Fruit fly (Drosophila melanogaster) whole organism, embryonic: ENCODE measurements around the gene svr.

Source experiments
- Bdp1 ChIP-seq: fragments of 200-800 bp; sonication (Bioruptor generic); optimal IDR thresholded peaks from 3 replicates; lab custom pipeline; 2016; ENCODE audit warnings: missing biosample characterization, missing genetic modification characterization
- CG10209 ChIP-seq: fragments of 200-800 bp; sonication (Bioruptor generic); optimal IDR thresholded peaks from 3 replicates; lab custom pipeline; 2017; ENCODE audit warnings: missing biosample characterization, mild to moderate bottlenecking, missing genetic modification characterization, missing genetic modification reagents
- CG12659 ChIP-seq: fragments of 200-800 bp; sonication (Bioruptor generic); optimal IDR thresholded peaks from 3 replicates; lab custom pipeline; 2017; ENCODE audit warnings: mild to moderate bottlenecking, missing biosample characterization, missing genetic modification reagents, missing genetic modification characterization
- CG13123 ChIP-seq: fragments of 200-800 bp; sonication (Bioruptor generic); optimal IDR thresholded peaks from 2 replicates; lab custom pipeline; 2016; ENCODE audit warnings: missing biosample characterization, missing genetic modification characterization
- CG17328 ChIP-seq: fragments of 200-800 bp; sonication (Bioruptor generic); IDR thresholded peaks from 2 replicates; pipeline ENCODE4 v1.3.6; 2022; ENCODE audit warnings: missing biosample characterization, missing genetic modification characterization
- CG1792 ChIP-seq: fragments of 200-800 bp; sonication (Bioruptor generic); optimal IDR thresholded peaks from 2 replicates; lab custom pipeline; 2016; ENCODE audit warnings: missing biosample characterization, missing genetic modification characterization
- CG18599 ChIP-seq: fragments of 200-800 bp; sonication (Bioruptor generic); optimal IDR thresholded peaks from 3 replicates; lab custom pipeline; 2017; ENCODE audit warnings: missing biosample characterization, missing genetic modification characterization, mild to moderate bottlenecking, moderate library complexity, missing genetic modification reagents
- CG18619 ChIP-seq: fragments of 200-800 bp; sonication (Bioruptor generic); optimal IDR thresholded peaks from 3 replicates; lab custom pipeline; 2017; ENCODE audit warnings: missing biosample characterization, mild to moderate bottlenecking, missing genetic modification characterization
- CG2678 ChIP-seq: fragments of 200-800 bp; sonication (Bioruptor generic); optimal IDR thresholded peaks from 3 replicates; lab custom pipeline; 2019; ENCODE audit warnings: missing biosample characterization, mild to moderate bottlenecking, missing genetic modification characterization, moderate library complexity
- CG2712 ChIP-seq: fragments of 200-800 bp; optimal IDR thresholded peaks from 3 replicates; lab custom pipeline; 2019; ENCODE audit warnings: missing biosample characterization, mild to moderate bottlenecking, missing genetic modification characterization, moderate library complexity
- CG30431 ChIP-seq: fragments of 200-800 bp; sonication (Bioruptor generic); optimal IDR thresholded peaks from 2 replicates; lab custom pipeline; 2017; ENCODE audit warnings: missing biosample characterization, missing genetic modification characterization
- CG3065 ChIP-seq: fragments of 200-800 bp; sonication (Bioruptor generic); optimal IDR thresholded peaks from 2 replicates; lab custom pipeline; 2016; ENCODE audit warnings: missing biosample characterization, missing genetic modification characterization
- CG33213 ChIP-seq: fragments of 200-800 bp; sonication (Bioruptor generic); optimal IDR thresholded peaks from 3 replicates; lab custom pipeline; 2016; ENCODE audit warnings: missing biosample characterization, missing genetic modification characterization
- CG4424 ChIP-seq: fragments of 200-800 bp; sonication (Bioruptor generic); optimal IDR thresholded peaks from 3 replicates; lab custom pipeline; 2016; ENCODE audit warnings: missing biosample characterization, missing genetic modification characterization
- CG4707 ChIP-seq: fragments of 200-800 bp; sonication (Bioruptor generic); optimal IDR thresholded peaks from 2 replicates; lab custom pipeline; 2018; ENCODE audit warnings: missing biosample characterization, mild to moderate bottlenecking, missing genetic modification characterization, moderate library complexity
- CG4820 ChIP-seq: fragments of 200-800 bp; sonication (Bioruptor generic); optimal IDR thresholded peaks from 3 replicates; lab custom pipeline; 2016; ENCODE audit warnings: missing biosample characterization, missing genetic modification characterization
- CG5180 ChIP-seq: fragments of 200-800 bp; sonication (Bioruptor generic); optimal IDR thresholded peaks from 3 replicates; lab custom pipeline; 2017; ENCODE audit warnings: missing biosample characterization, missing genetic modification characterization, mild to moderate bottlenecking, moderate library complexity, missing genetic modification reagents
- CG5953 ChIP-seq: fragments of 200-800 bp; sonication (Bioruptor generic); IDR thresholded peaks from 2 replicates; pipeline ENCODE4 v1.3.6; 2022; ENCODE audit warnings: missing biosample characterization, missing genetic modification characterization
- CG8359 ChIP-seq: fragments of 200-800 bp; sonication (Bioruptor generic); optimal IDR thresholded peaks from 2 replicates; lab custom pipeline; 2017; ENCODE audit warnings: missing biosample characterization, mild to moderate bottlenecking, missing genetic modification characterization, borderline replicate concordance
- CG8944 ChIP-seq: fragments of 200-800 bp; sonication (Bioruptor generic); optimal IDR thresholded peaks from 3 replicates; lab custom pipeline; 2016; ENCODE audit warnings: missing biosample characterization, missing genetic modification characterization
- CoRest ChIP-seq: fragments of 200-800 bp; sonication (Bioruptor generic); optimal IDR thresholded peaks from 3 replicates; lab custom pipeline; 2018; ENCODE audit warnings: missing biosample characterization, mild to moderate bottlenecking, missing genetic modification characterization, moderate library complexity
- Drgx ChIP-seq: fragments of 200-800 bp; sonication (Bioruptor generic); IDR thresholded peaks from 2 replicates; pipeline ENCODE4 v1.3.6; 2022; ENCODE audit warnings: missing biosample characterization, missing genetic modification characterization
- Fer3 ChIP-seq: fragments of 200-800 bp; sonication (Bioruptor generic); optimal IDR thresholded peaks from 2 replicates; lab custom pipeline; 2018; ENCODE audit warnings: missing biosample characterization, mild to moderate bottlenecking, missing genetic modification characterization, moderate library complexity
- Jarid2 ChIP-seq: fragments of 200-800 bp; sonication (Bioruptor generic); optimal IDR thresholded peaks from 3 replicates; lab custom pipeline; 2017; ENCODE audit warnings: mild to moderate bottlenecking, missing biosample characterization, missing genetic modification reagents, missing genetic modification characterization
- NC2α ChIP-seq: fragments of 200-800 bp; sonication (Bioruptor generic); optimal IDR thresholded peaks from 2 replicates; lab custom pipeline; 2016; ENCODE audit warnings: missing biosample characterization, missing genetic modification characterization
- Ssrp ChIP-seq: fragments of 200-800 bp; sonication (Bioruptor generic); optimal IDR thresholded peaks from 2 replicates; lab custom pipeline; 2018; ENCODE audit warnings: missing biosample characterization, mild to moderate bottlenecking, missing genetic modification characterization, moderate library complexity
- Taf1 ChIP-seq: fragments of 200-800 bp; sonication (Bioruptor generic); IDR thresholded peaks from 2 replicates; pipeline ENCODE4 v1.3.6; 2022; ENCODE audit warnings: missing biosample characterization, missing genetic modification characterization
- chinmo ChIP-seq: fragments of 200-800 bp; sonication (Bioruptor generic); IDR thresholded peaks from 4 replicates; pipeline ENCODE4 v1.3.6; 2022; ENCODE audit warnings: missing biosample characterization, missing genetic modification characterization; ENCODE audit not compliant: partially characterized antibody
- chn ChIP-seq: fragments of 200-800 bp; sonication (Bioruptor generic); optimal IDR thresholded peaks from 2 replicates; lab custom pipeline; 2016; ENCODE audit warnings: missing biosample characterization, missing genetic modification characterization
- ci ChIP-seq: fragments of 200-800 bp; sonication (Bioruptor generic); IDR thresholded peaks from 3 replicates; pipeline ENCODE4 v1.3.6; 2022; ENCODE audit warnings: missing biosample characterization, missing genetic modification characterization
- dpn ChIP-seq, 2 experiments: fragments of 200-800 bp; sonication (Bioruptor generic); optimal IDR thresholded peaks; 3 replicates each; lab custom pipeline; 2016; ENCODE audit warnings: missing biosample characterization in 2 of 2, missing genetic modification characterization in 2 of 2
- gsb ChIP-seq: fragments of 200-800 bp; sonication (Bioruptor generic); IDR thresholded peaks from 2 replicates; pipeline ENCODE4 v1.3.6; 2022; ENCODE audit warnings: missing biosample characterization, missing genetic modification characterization
- hkb ChIP-seq, 2 experiments: fragments of 200-800 bp in 1 of 2; fragments of >200 bp in 1 of 2; sonication (Bioruptor generic) in 1 of 2; IDR thresholded peaks in 1 of 2; optimal IDR thresholded peaks in 1 of 2; 2 replicates each; pipeline versions ENCODE4 v1.3.6 to Lab custom; 2017 to 2022; ENCODE audit warnings: missing biosample characterization in 1 of 2, missing genetic modification characterization in 1 of 2
- jing ChIP-seq: fragments of 200-800 bp; sonication (Bioruptor generic); optimal IDR thresholded peaks from 2 replicates; lab custom pipeline; 2018; ENCODE audit warnings: missing biosample characterization, mild to moderate bottlenecking, missing genetic modification characterization
- jumu ChIP-seq: fragments of 200-800 bp; sonication (Bioruptor generic); optimal IDR thresholded peaks from 3 replicates; lab custom pipeline; 2016; ENCODE audit warnings: missing biosample characterization, missing genetic modification characterization
- lov ChIP-seq, 2 experiments: fragments of 200-800 bp in 1 of 2; fragments of >200 bp in 1 of 2; sonication (Bioruptor generic) in 1 of 2; IDR thresholded peaks in 1 of 2; optimal IDR thresholded peaks in 1 of 2; 2 replicates in 1 of 2; 3 replicates in 1 of 2; pipeline versions ENCODE4 v1.3.6 to Lab custom; 2017 to 2022; ENCODE audit warnings: missing biosample characterization in 1 of 2, missing genetic modification characterization in 1 of 2
- maf-S ChIP-seq: fragments of 200-800 bp; sonication (Bioruptor generic); optimal IDR thresholded peaks from 2 replicates; lab custom pipeline; 2016; ENCODE audit warnings: missing biosample characterization, missing genetic modification characterization
- mam ChIP-seq: fragments of 200-800 bp; sonication (Bioruptor generic); optimal IDR thresholded peaks from 3 replicates; lab custom pipeline; 2016; ENCODE audit warnings: missing biosample characterization, missing genetic modification characterization
- onecut ChIP-seq: fragments of 200-800 bp; sonication (Bioruptor generic); IDR thresholded peaks from 2 replicates; pipeline ENCODE4 v1.3.6; 2022; ENCODE audit warnings: missing biosample characterization, missing genetic modification characterization
- org-1 ChIP-seq: fragments of 200-800 bp; sonication (Bioruptor generic); optimal IDR thresholded peaks from 2 replicates; lab custom pipeline; 2017; ENCODE audit warnings: missing biosample characterization, missing genetic modification characterization
- pum ChIP-seq: fragments of 200-800 bp; sonication (Bioruptor generic); optimal IDR thresholded peaks from 2 replicates; lab custom pipeline; 2016; ENCODE audit warnings: missing biosample characterization, missing genetic modification characterization
- schlank ChIP-seq: fragments of 200-800 bp; sonication (Bioruptor generic); optimal IDR thresholded peaks from 2 replicates; lab custom pipeline; 2018; ENCODE audit warnings: missing biosample characterization, mild to moderate bottlenecking, missing genetic modification characterization
- sens-2 ChIP-seq: fragments of 200-800 bp; sonication (Bioruptor generic); IDR thresholded peaks from 2 replicates; pipeline ENCODE4 v1.3.6; 2022; ENCODE audit warnings: missing biosample characterization, missing genetic modification characterization
- stc ChIP-seq: fragments of 200-800 bp; sonication (Bioruptor generic); IDR thresholded peaks from 2 replicates; pipeline ENCODE4 v1.3.6; 2022; ENCODE audit warnings: missing biosample characterization, missing genetic modification characterization
- tna ChIP-seq: fragments of 200-800 bp; sonication (Bioruptor generic); IDR thresholded peaks from 2 replicates; pipeline ENCODE4 v1.3.6; 2022; ENCODE audit warnings: missing biosample characterization, missing genetic modification characterization; ENCODE audit not compliant: partially characterized antibody
- vfl ChIP-seq: fragments of 200-800 bp; sonication (Bioruptor generic); optimal IDR thresholded peaks from 2 replicates; lab custom pipeline; 2016; ENCODE audit warnings: missing biosample characterization, missing genetic modification characterization
- vnd ChIP-seq: fragments of 200-800 bp; sonication (Bioruptor generic); IDR thresholded peaks from 3 replicates; pipeline ENCODE4 v1.3.6; 2022; ENCODE audit warnings: missing biosample characterization, missing genetic modification characterization; ENCODE audit not compliant: partially characterized antibody
- zen ChIP-seq: fragments of 200-800 bp; sonication (Bioruptor generic); optimal IDR thresholded peaks from 3 replicates; lab custom pipeline; 2018; ENCODE audit warnings: missing biosample characterization, mild to moderate bottlenecking, missing genetic modification characterization, moderate library complexity

The svr gene

dm6 chrX:526479-527071, 30.3 kb downstream of the svr start (continued):
- TF ChIP-seq CG4820 (GFP tag; lab: Kevin White, UChicago) (peak; percentile 74), vfl (GFP tag; lab: Kevin White, UChicago) (peak; percentile 62), onecut (GFP tag; lab: Robert Waterston, UW) (peak; percentile 48), CG8944 (GFP tag; lab: Kevin White, UChicago) (peak; percentile 44), org-1 (GFP tag; lab: Kevin White, UChicago) (peak; percentile 57), CG18599 (no peak), chn (GFP tag; lab: Kevin White, UChicago) (peak; percentile 75), NC2α (GFP tag; lab: Kevin White, UChicago) (peak; percentile 64), lov (optimal IDR thresholded peaks at IDR 0.05; lab: Kevin White, UChicago) (no peak), lov (GFP tag; IDR thresholded peaks at IDR 0.05; lab: Robert Waterston, UW) (peak; percentile 72; the same call in 1 of the 3 replicates), Jarid2 (GFP tag; lab: Kevin White, UChicago) (no peak), vnd (GFP tag; lab: Robert Waterston, UW) (no peak), CG13123 (no peak), CG33213 (GFP tag; lab: Kevin White, UChicago) (peak; percentile 59), CG5180 (GFP tag; lab: Kevin White, UChicago) (no peak), Ssrp (tag; lab: Kevin White, UChicago) (peak; percentile 63), Bdp1 (GFP tag; lab: Kevin White, UChicago) (peak; percentile 9), Taf1 (GFP tag; lab: Robert Waterston, UW) (no peak), mam (GFP tag; lab: Kevin White, UChicago) (peak; percentile 28), tna (no peak), maf-S (GFP tag; lab: Kevin White, UChicago) (no peak), CG8359 (GFP tag; lab: Kevin White, UChicago) (peak; percentile 53), CG2712 (tag; lab: Kevin White, UChicago) (peak; percentile 83), CG1792 (GFP tag; lab: Kevin White, UChicago) (no peak), stc (GFP tag; lab: Robert Waterston, UW) (no peak), pum (GFP tag; lab: Kevin White, UChicago) (peak; percentile 57), CG17328 (GFP tag; lab: Robert Waterston, UW) (peak; percentile 79), CG3065 (GFP tag; lab: Kevin White, UChicago) (no peak), gsb (GFP tag; lab: Robert Waterston, UW) (no peak), CG10209 (GFP tag; lab: Kevin White, UChicago) (peak; percentile 65), Fer3 (tag; lab: Kevin White, UChicago) (no peak), zen (peak; percentile 97), CG30431 (GFP tag; lab: Kevin White, UChicago) (peak; percentile 76), hkb (optimal IDR thresholded peaks at IDR 0.05; lab: Kevin White, UChicago) (no peak), hkb (GFP tag; IDR thresholded peaks at IDR 0.05; lab: Robert Waterston, UW) (0 out of 2 replicates have a peak, but pooled peaks have one; percentile 23), CG2678 (tag; lab: Kevin White, UChicago) (peak; percentile 22), chinmo (no peak), dpn (GFP tag; optimal IDR thresholded peaks at IDR 0.05; lab: Kevin White, UChicago) (peak; percentile 17 to 30), Drgx (no peak), sens-2 (GFP tag; lab: Robert Waterston, UW) (0 out of 2 replicates have a peak, but pooled peaks have one; percentile 41), CG18619 (no peak), CG4424 (GFP tag; lab: Kevin White, UChicago) (peak; percentile 67), CoRest (peak; percentile 31), CG5953 (GFP tag; lab: Robert Waterston, UW) (no peak), jumu (GFP tag; lab: Kevin White, UChicago) (peak; percentile 57), schlank (tag; lab: Kevin White, UChicago) (no peak), CG12659 (GFP tag; lab: Kevin White, UChicago) (peak; percentile 6), jing (GFP tag; lab: Kevin White, UChicago) (peak; percentile 27), ci (GFP tag; lab: Robert Waterston, UW) (peak; percentile 71; the same call in 2 of the 3 replicates), CG4707 (no peak)
